Worm (Caenorhabditis elegans) whole organism, early embryonic: ENCODE measurements around the gene hrg-10.

Source experiments
- B0310.2 ChIP-seq: sonication (generic microtip); optimal IDR thresholded peaks from 2 replicates; lab custom pipeline; 2016; ENCODE audit warnings: mild to moderate bottlenecking, missing genetic modification characterization, missing compliant biosample characterization
- F13C5.2 ChIP-seq: sonication (generic microtip); optimal IDR thresholded peaks from 2 replicates; lab custom pipeline; 2017; ENCODE audit warnings: mild to moderate bottlenecking, missing genetic modification characterization, inconsistent platforms, missing compliant biosample characterization
- aly-1 ChIP-seq: sonication (generic microtip); optimal IDR thresholded peaks from 2 replicates; lab custom pipeline; 2016; ENCODE audit warnings: missing genetic modification characterization, missing compliant biosample characterization
- ama-1 ChIP-seq: fragments of 150-350 bp; optimal IDR thresholded peaks from 2 replicates; lab custom pipeline; 2014
- ceh-13 ChIP-seq: fragments of 200-800 bp; sonication (Bioruptor generic); optimal IDR thresholded peaks from 2 replicates; lab custom pipeline; 2018; ENCODE audit warnings: mild to moderate bottlenecking, missing genetic modification characterization, missing compliant biosample characterization
- ceh-36 ChIP-seq: sonication (generic microtip); optimal IDR thresholded peaks from 2 replicates; lab custom pipeline; 2016; ENCODE audit warnings: missing genetic modification characterization, inconsistent platforms, missing compliant biosample characterization
- ets-7 ChIP-seq: sonication (generic microtip); optimal IDR thresholded peaks from 2 replicates; lab custom pipeline; 2016; ENCODE audit warnings: missing genotype, missing genetic modification characterization, missing compliant biosample characterization
- flt-1 ChIP-seq: fragments of 200-800 bp; sonication (Bioruptor generic); IDR thresholded peaks from 2 replicates; pipeline ENCODE4 v1.3.6; 2022; ENCODE audit warnings: missing genetic modification characterization, missing compliant biosample characterization
- hmbx-1 ChIP-seq: sonication (generic microtip); optimal IDR thresholded peaks from 2 replicates; lab custom pipeline; 2016; ENCODE audit warnings: mild to moderate bottlenecking, missing genetic modification characterization, missing compliant biosample characterization
- hmg-4 ChIP-seq: fragments of 200-800 bp; sonication (Bioruptor generic); optimal IDR thresholded peaks from 2 replicates; lab custom pipeline; 2018; ENCODE audit warnings: mild to moderate bottlenecking, missing genetic modification characterization, missing compliant biosample characterization
- hnd-1 ChIP-seq: sonication (generic microtip); optimal IDR thresholded peaks from 2 replicates; lab custom pipeline; 2016; ENCODE audit warnings: missing genetic modification characterization, missing compliant biosample characterization
- pes-1 ChIP-seq: fragments of 200-800 bp; sonication (Bioruptor generic); IDR thresholded peaks from 2 replicates; pipeline ENCODE4 v1.3.6; 2022; ENCODE audit warnings: missing genetic modification reagents, missing genetic modification characterization, missing compliant biosample characterization
- scrt-1 ChIP-seq: fragments of 200-800 bp; sonication (Bioruptor generic); IDR thresholded peaks from 2 replicates; pipeline ENCODE4 v1.3.6; 2022; ENCODE audit warnings: missing genetic modification characterization, missing compliant biosample characterization
- sea-1 ChIP-seq: fragments of 200-800 bp; sonication (Bioruptor generic); conservative IDR thresholded peaks from 2 replicates; pipeline ENCODE4 v1.3.6; 2022; ENCODE audit warnings: missing genetic modification characterization, missing compliant biosample characterization
- tbx-11 ChIP-seq: fragments of 200-800 bp; sonication (Bioruptor generic); IDR thresholded peaks from 2 replicates; pipeline ENCODE4 v1.3.6; 2022; ENCODE audit warnings: missing genetic modification characterization, missing compliant biosample characterization
- tbx-37 ChIP-seq: fragments of 200-800 bp; sonication (Bioruptor generic); conservative IDR thresholded peaks from 2 replicates; pipeline ENCODE4 v1.3.6; 2022; ENCODE audit warnings: missing genetic modification reagents, missing genetic modification characterization, missing compliant biosample characterization
- tra-4 ChIP-seq: sonication (generic microtip); optimal IDR thresholded peaks from 2 replicates; lab custom pipeline; 2017; ENCODE audit warnings: missing genetic modification characterization, missing compliant biosample characterization

Gene hrg-10

DNA sequence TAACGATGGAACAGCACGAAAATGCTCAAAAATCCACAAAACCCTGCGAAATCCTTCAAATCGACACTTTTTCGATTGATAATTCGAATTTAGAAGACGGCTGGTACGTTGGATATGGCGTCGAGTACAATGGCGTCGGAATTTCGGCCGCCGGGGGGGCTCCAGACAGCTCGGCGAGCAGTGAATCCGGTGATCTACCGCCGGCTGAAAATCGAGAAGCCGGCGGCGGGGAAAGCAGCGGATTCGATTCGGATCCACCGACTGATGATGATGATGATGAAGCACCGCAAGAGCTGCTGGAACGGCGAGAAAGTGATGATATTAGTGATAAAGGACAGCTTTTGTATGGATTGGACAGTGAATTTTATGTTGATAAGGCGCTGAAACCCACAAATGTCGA, 33.8 kb upstream of the hrg-10 start:
- no peak for TF ChIP-seq pes-1 (GFP tag; lab: Robert Waterston, UW)
- TF ChIP-seq ets-7 (tag; lab: Kevin White, UChicago): no peak
- no peak for TF ChIP-seq ceh-13
- TF ChIP-seq B0310.2 (tag; lab: Kevin White, UChicago): no peak
- TF ChIP-seq tbx-37 (GFP tag; lab: Robert Waterston, UW): no peak
- no peak for TF ChIP-seq tbx-11
- no peak for TF ChIP-seq hnd-1 (tag; lab: Kevin White, UChicago)

ce11 chrV:18990238-18990901, 33.3 kb upstream of the hrg-10 start, which contains the start of the genes reps-1 and Y39B6A.37:
Gene reps-1, minus strand, starts transcription at chrV:18990500.
Gene Y39B6A.37, plus strand, starts transcription at chrV:18990851.
- TF ChIP-seq ceh-13: no peak
- peak; percentile 34 for TF ChIP-seq F13C5.2
- TF ChIP-seq pes-1 (GFP tag; lab: Robert Waterston, UW): peak; percentile 43; the same call in 1 of the 2 replicates
- TF ChIP-seq hmg-4 (GFP tag; lab: Kevin White, UChicago): no peak

- TF ChIP-seq hnd-1 (tag; lab: Kevin White, UChicago): no peak
- no peak for TF ChIP-seq aly-1 (tag; lab: Kevin White, UChicago)
- no peak for TF ChIP-seq hmbx-1 (tag; lab: Kevin White, UChicago)
- no peak for TF ChIP-seq F13C5.2
- TF ChIP-seq tra-4 (tag; lab: Kevin White, UChicago): no peak
Measured at ce11 chrV:18986103-18986502, 29.0 kb upstream of the hrg-10 start.

DNA sequence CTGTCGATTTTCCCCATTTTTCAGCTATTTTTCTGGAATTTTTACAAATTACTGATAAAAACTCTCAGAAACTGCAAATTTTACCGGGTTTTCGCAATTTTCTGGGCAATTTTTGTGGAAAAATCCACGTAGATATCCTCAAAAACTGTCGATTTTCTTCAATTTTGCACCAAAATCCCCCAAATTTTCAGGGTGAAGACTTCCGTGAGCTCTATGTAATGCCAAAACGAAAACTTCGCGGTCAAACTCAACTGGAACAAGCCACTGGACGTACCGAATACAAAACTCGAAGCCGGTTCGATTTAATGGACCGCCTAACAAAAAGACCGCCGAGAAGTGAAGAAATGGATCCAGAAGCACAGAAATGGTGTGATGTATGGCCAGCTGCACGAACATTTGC, 24.6 kb upstream of the hrg-10 start:
- TF ChIP-seq tbx-11 (no peak), hnd-1 (tag; lab: Kevin White, UChicago) (no peak), hmg-4 (GFP tag; lab: Kevin White, UChicago) (no peak), flt-1 (GFP tag; lab: Robert Waterston, UW) (no peak), ama-1 (lab: Kevin White, UChicago) (no peak), ceh-36 (tag; lab: Kevin White, UChicago) (no peak), ets-7 (tag; lab: Kevin White, UChicago) (no peak), sea-1 (GFP tag; lab: Robert Waterston, UW) (no peak), aly-1 (tag; lab: Kevin White, UChicago) (no peak), pes-1 (GFP tag; lab: Robert Waterston, UW) (no peak)

- TF ChIP-seq hmg-4 (GFP tag; lab: Kevin White, UChicago) (no peak), tra-4 (tag; lab: Kevin White, UChicago) (no peak), flt-1 (GFP tag; lab: Robert Waterston, UW) (no peak), aly-1 (tag; lab: Kevin White, UChicago) (no peak), hmbx-1 (tag; lab: Kevin White, UChicago) (no peak), tbx-11 (no peak), pes-1 (GFP tag; lab: Robert Waterston, UW) (peak; percentile 70), hnd-1 (tag; lab: Kevin White, UChicago) (no peak), scrt-1 (GFP tag; lab: Robert Waterston, UW) (no peak), B0310.2 (tag; lab: Kevin White, UChicago) (no peak), ets-7 (tag; lab: Kevin White, UChicago) (peak; percentile 8), tbx-37 (GFP tag; lab: Robert Waterston, UW) (peak; percentile 87), F13C5.2 (no peak), ceh-36 (tag; lab: Kevin White, UChicago) (no peak), ceh-13 (no peak), ama-1 (lab: Kevin White, UChicago) (no peak), sea-1 (GFP tag; lab: Robert Waterston, UW) (0 out of 2 replicates have a peak, but pooled peaks have one; percentile 26)
Measured at ce11 chrV:18980980-18981529, 23.9 kb upstream of the hrg-10 start, which contains the start of the genes mrps-35 and sws-1. Gene mrps-35, plus strand, starts transcription at chrV:18981306. Gene sws-1, minus strand, starts transcription at chrV:18981479.

DNA sequence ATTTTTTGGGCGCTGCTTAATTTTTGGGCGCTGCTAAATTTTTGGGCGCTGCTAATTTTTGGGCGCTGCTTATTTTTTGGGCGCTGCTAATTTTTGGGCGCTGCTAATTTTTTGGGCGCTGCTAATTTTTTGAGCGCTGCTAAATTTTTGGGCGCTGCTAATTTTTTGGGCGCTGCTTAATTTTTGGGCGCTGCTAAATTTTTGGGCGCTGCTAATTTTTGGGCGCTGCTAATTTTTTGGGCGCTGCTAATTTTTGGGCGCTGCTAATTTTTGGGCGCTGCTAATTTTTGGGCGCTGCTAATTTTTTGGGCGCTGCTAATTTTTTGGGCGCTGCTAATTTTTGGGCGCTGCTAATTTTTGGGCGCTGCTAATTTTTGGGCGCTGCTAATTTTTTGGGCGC, 23.0 kb upstream of the hrg-10 start:
- TF ChIP-seq pes-1 (GFP tag; lab: Robert Waterston, UW) (peak; percentile 60), tbx-37 (GFP tag; lab: Robert Waterston, UW) (0 out of 2 replicates have a peak, but pooled peaks have one; percentile 16)

DNA sequence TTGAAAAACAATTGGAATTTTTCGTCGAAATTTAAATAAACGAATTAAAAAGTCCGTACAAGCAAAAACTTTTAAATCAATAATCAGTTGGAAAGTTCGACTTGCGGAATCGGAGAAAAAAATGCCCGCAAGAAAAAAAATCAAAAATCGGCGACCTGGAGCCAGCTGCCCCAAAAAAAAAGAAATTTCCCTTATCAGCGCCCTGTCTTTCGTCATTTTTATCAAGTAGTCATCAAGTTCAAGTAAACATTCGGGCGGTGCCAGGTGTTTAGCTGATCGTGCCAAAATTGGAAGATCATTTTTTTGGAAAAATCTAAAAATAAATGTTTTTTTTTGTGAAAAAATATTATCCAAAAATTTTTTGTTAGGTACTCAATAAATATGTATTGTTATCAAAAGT, 21.2 kb upstream of the hrg-10 start:
- no peak for TF ChIP-seq ceh-13
- no peak for TF ChIP-seq hmbx-1 (tag; lab: Kevin White, UChicago)
- TF ChIP-seq flt-1 (GFP tag; lab: Robert Waterston, UW): no peak
- TF ChIP-seq scrt-1 (GFP tag; lab: Robert Waterston, UW): no peak
- TF ChIP-seq ets-7 (tag; lab: Kevin White, UChicago): no peak
- TF ChIP-seq ceh-36 (tag; lab: Kevin White, UChicago): no peak
- TF ChIP-seq hmg-4 (GFP tag; lab: Kevin White, UChicago): no peak
- TF ChIP-seq aly-1 (tag; lab: Kevin White, UChicago): no peak
- TF ChIP-seq hnd-1 (tag; lab: Kevin White, UChicago): no peak
- no peak for TF ChIP-seq pes-1 (GFP tag; lab: Robert Waterston, UW)
- no peak for TF ChIP-seq ama-1 (lab: Kevin White, UChicago)
- no peak for TF ChIP-seq sea-1 (GFP tag; lab: Robert Waterston, UW)
- no peak for TF ChIP-seq tra-4 (tag; lab: Kevin White, UChicago)
- no peak for TF ChIP-seq B0310.2 (tag; lab: Kevin White, UChicago)
- TF ChIP-seq tbx-11: no peak
